Fruit fly (Drosophila melanogaster) whole organism, prepupa: Measurements from ENCODE around the gene Hs2st.

Experiments
- Blimp-1 ChIP-seq: fragments of 200-800 bp; sonication (Bioruptor generic); optimal IDR thresholded peaks from 3 replicates; lab custom pipeline; 2017; ENCODE audit warnings: missing biosample characterization, missing genetic modification characterization, mild to moderate bottlenecking, moderate library complexity, missing genetic modification reagents
- CG11294 ChIP-seq: fragments of 200-800 bp; sonication (Bioruptor generic); IDR thresholded peaks from 2 replicates; pipeline ENCODE4 v1.3.6; 2022; ENCODE audit warnings: missing biosample characterization, missing genetic modification characterization
- CG11762 ChIP-seq: fragments of 200-800 bp; sonication (Bioruptor generic); optimal IDR thresholded peaks from 3 replicates; lab custom pipeline; 2016; ENCODE audit warnings: missing biosample characterization, missing genetic modification characterization; ENCODE audit not compliant: insufficient read depth
- CG11902 ChIP-seq: fragments of 200-800 bp; sonication (Bioruptor generic); optimal IDR thresholded peaks from 3 replicates; lab custom pipeline; 2016; ENCODE audit warnings: missing biosample characterization, missing genetic modification characterization
- CG15336 ChIP-seq: fragments of 200-800 bp; sonication (Bioruptor generic); IDR thresholded peaks from 2 replicates; pipeline ENCODE4 v1.3.6; 2022; ENCODE audit warnings: missing biosample characterization, missing genetic modification characterization
- CG1621 ChIP-seq: fragments of 200-800 bp; sonication (Bioruptor generic); optimal IDR thresholded peaks from 3 replicates; lab custom pipeline; 2018; ENCODE audit warnings: missing biosample characterization, mild to moderate bottlenecking, missing genetic modification characterization
- CG16779 ChIP-seq: fragments of 200-800 bp; sonication (Bioruptor generic); optimal IDR thresholded peaks from 3 replicates; lab custom pipeline; 2017; ENCODE audit warnings: missing biosample characterization, mild to moderate bottlenecking, missing genetic modification characterization
- CG3032 ChIP-seq: fragments of 200-800 bp; optimal IDR thresholded peaks from 2 replicates; lab custom pipeline; 2019; ENCODE audit warnings: missing biosample characterization, mild to moderate bottlenecking, missing genetic modification characterization, moderate library complexity
- CG31627 ChIP-seq: fragments of 200-800 bp; sonication (Bioruptor generic); optimal IDR thresholded peaks from 3 replicates; lab custom pipeline; 2016; ENCODE audit warnings: missing biosample characterization, missing genetic modification characterization
- CG34406 ChIP-seq: fragments of 200-800 bp; sonication (Bioruptor generic); optimal IDR thresholded peaks from 3 replicates; lab custom pipeline; 2016; ENCODE audit warnings: missing biosample characterization, missing genetic modification characterization
- CG3919 ChIP-seq: fragments of 200-800 bp; sonication (Bioruptor generic); optimal IDR thresholded peaks from 3 replicates; lab custom pipeline; 2016; ENCODE audit warnings: missing biosample characterization, missing genetic modification characterization
- CG4318 ChIP-seq: fragments of 200-800 bp; sonication (Bioruptor generic); optimal IDR thresholded peaks from 3 replicates; lab custom pipeline; 2017; ENCODE audit warnings: missing biosample characterization, mild to moderate bottlenecking, missing genetic modification characterization
- CG6163 ChIP-seq: fragments of 200-800 bp; sonication (Bioruptor generic); IDR thresholded peaks from 3 replicates; pipeline ENCODE4 v1.3.6; 2022; ENCODE audit warnings: missing biosample characterization, missing genetic modification characterization
- CG6276 ChIP-seq: fragments of 200-800 bp; sonication (Bioruptor generic); optimal IDR thresholded peaks from 2 replicates; lab custom pipeline; 2017; ENCODE audit warnings: missing biosample characterization, mild to moderate bottlenecking, missing genetic modification characterization
- CG6792 ChIP-seq: fragments of 200-800 bp; sonication (Bioruptor generic); optimal IDR thresholded peaks from 3 replicates; lab custom pipeline; 2016; ENCODE audit warnings: missing biosample characterization, missing genetic modification characterization
- CG6808 ChIP-seq: fragments of 200-800 bp; sonication (Bioruptor generic); optimal IDR thresholded peaks from 3 replicates; lab custom pipeline; 2017; ENCODE audit warnings: missing biosample characterization, missing genetic modification characterization, mild to moderate bottlenecking, moderate library complexity, missing genetic modification reagents
- CG6854 ChIP-seq: fragments of 200-800 bp; sonication (Bioruptor generic); optimal IDR thresholded peaks from 2 replicates; lab custom pipeline; 2017; ENCODE audit warnings: missing biosample characterization, mild to moderate bottlenecking, missing genetic modification characterization
- CG7368 ChIP-seq: fragments of 200-800 bp; sonication (Bioruptor generic); optimal IDR thresholded peaks from 3 replicates; lab custom pipeline; 2016; ENCODE audit warnings: missing biosample characterization, missing genetic modification characterization
- CG8119 ChIP-seq: fragments of 200-800 bp; sonication (Bioruptor generic); IDR thresholded peaks from 3 replicates; pipeline ENCODE4 v1.3.6; 2022; ENCODE audit warnings: missing biosample characterization, missing genetic modification characterization
- CG8319 ChIP-seq: fragments of 200-800 bp; sonication (Bioruptor generic); optimal IDR thresholded peaks from 3 replicates; lab custom pipeline; 2016; ENCODE audit warnings: missing biosample characterization, missing genetic modification characterization
- CG8632 ChIP-seq: fragments of 200-800 bp; sonication (Bioruptor generic); optimal IDR thresholded peaks from 3 replicates; lab custom pipeline; 2016; ENCODE audit warnings: missing biosample characterization, missing genetic modification characterization
- CG9139 ChIP-seq: fragments of 200-800 bp; sonication (Bioruptor generic); optimal IDR thresholded peaks from 3 replicates; lab custom pipeline; 2017; ENCODE audit warnings: missing biosample characterization, mild to moderate bottlenecking, missing genetic modification characterization
- Eip78C ChIP-seq: fragments of 200-800 bp; sonication (Bioruptor generic); peaks from one replicate; lab custom pipeline; 2016; ENCODE audit warnings: missing biosample characterization, missing genetic modification characterization
- Eip93F ChIP-seq: fragments of 200-800 bp; sonication (Bioruptor generic); optimal IDR thresholded peaks from 2 replicates; lab custom pipeline; 2016; ENCODE audit warnings: missing biosample characterization, mild to moderate bottlenecking, missing genetic modification characterization
- Ets21C ChIP-seq: fragments of 200-800 bp; sonication (Bioruptor generic); optimal IDR thresholded peaks from 3 replicates; lab custom pipeline; 2016; ENCODE audit warnings: missing biosample characterization, missing genetic modification characterization
- Gug ChIP-seq: fragments of 200-800 bp; sonication (Bioruptor generic); IDR thresholded peaks from 2 replicates; pipeline ENCODE4 v1.3.6; 2022; ENCODE audit warnings: missing biosample characterization, missing genetic modification characterization
- Hr38 ChIP-seq: sonication (Bioruptor generic); optimal IDR thresholded peaks from 2 replicates; lab custom pipeline; 2016; ENCODE audit warnings: missing biosample characterization, missing genetic modification characterization
- Hr4 ChIP-seq: fragments of 200-800 bp; sonication (Bioruptor generic); optimal IDR thresholded peaks from 3 replicates; lab custom pipeline; 2016; ENCODE audit warnings: missing biosample characterization, missing genetic modification characterization
- Lpt ChIP-seq: fragments of 200-800 bp; sonication (Bioruptor generic); optimal IDR thresholded peaks from 3 replicates; lab custom pipeline; 2016; ENCODE audit warnings: missing biosample characterization, missing genetic modification characterization
- Met ChIP-seq: fragments of 200-800 bp; sonication (Bioruptor generic); optimal IDR thresholded peaks from 3 replicates; lab custom pipeline; 2016; ENCODE audit warnings: missing biosample characterization, missing genetic modification characterization
- OdsH ChIP-seq: fragments of 200-800 bp; sonication (Bioruptor generic); optimal IDR thresholded peaks from 3 replicates; lab custom pipeline; 2016; ENCODE audit warnings: missing biosample characterization, missing genetic modification characterization
- Smox ChIP-seq: fragments of 200-800 bp; sonication (Bioruptor generic); optimal IDR thresholded peaks from 3 replicates; lab custom pipeline; 2016; ENCODE audit warnings: missing biosample characterization, missing genetic modification characterization
- Sox102F ChIP-seq: fragments of 200-800 bp; sonication (Bioruptor generic); optimal IDR thresholded peaks from 2 replicates; lab custom pipeline; 2016; ENCODE audit warnings: missing biosample characterization, mild to moderate bottlenecking, missing genetic modification characterization
- Sox14 ChIP-seq: fragments of 200-800 bp; sonication (Bioruptor generic); optimal IDR thresholded peaks from 3 replicates; lab custom pipeline; 2016; ENCODE audit warnings: missing biosample characterization, missing genetic modification characterization
- Sox15 ChIP-seq: fragments of 200-800 bp; sonication (Bioruptor generic); optimal IDR thresholded peaks from 3 replicates; lab custom pipeline; 2016; ENCODE audit warnings: missing biosample characterization, missing genetic modification characterization
- achi ChIP-seq: fragments of 200-800 bp; sonication (Bioruptor generic); optimal IDR thresholded peaks from 3 replicates; lab custom pipeline; 2016; ENCODE audit warnings: missing biosample characterization, missing genetic modification characterization
- cyc ChIP-seq: fragments of 200-800 bp; sonication (Bioruptor generic); optimal IDR thresholded peaks from 3 replicates; lab custom pipeline; 2016; ENCODE audit warnings: missing biosample characterization, missing genetic modification characterization
- dac ChIP-seq: fragments of 200-800 bp; sonication (Bioruptor generic); optimal IDR thresholded peaks from 2 replicates; lab custom pipeline; 2017; ENCODE audit warnings: missing biosample characterization, mild to moderate bottlenecking, missing genetic modification characterization
- dsx ChIP-seq: fragments of 200-800 bp; optimal IDR thresholded peaks from 3 replicates; lab custom pipeline; 2019; ENCODE audit warnings: missing biosample characterization, mild to moderate bottlenecking, missing genetic modification characterization, moderate library complexity; ENCODE audit not compliant: poor library complexity, severe bottlenecking
- eg ChIP-seq: fragments of 200-800 bp; sonication (Bioruptor generic); IDR thresholded peaks from 3 replicates; pipeline ENCODE4 v1.3.6; 2022; ENCODE audit warnings: missing biosample characterization, missing genetic modification characterization
- fd59A ChIP-seq: fragments of 200-800 bp; sonication (Bioruptor generic); optimal IDR thresholded peaks from 2 replicates; lab custom pipeline; 2017; ENCODE audit warnings: missing biosample characterization, mild to moderate bottlenecking, missing genetic modification characterization, missing genetic modification reagents
- fd85E ChIP-seq: fragments of 200-800 bp; sonication (Bioruptor generic); optimal IDR thresholded peaks from 3 replicates; lab custom pipeline; 2016; ENCODE audit warnings: missing biosample characterization, missing genetic modification characterization
- fkh ChIP-seq: fragments of 200-800 bp; sonication (Bioruptor generic); optimal IDR thresholded peaks from 3 replicates; lab custom pipeline; 2017; ENCODE audit warnings: missing biosample characterization, mild to moderate bottlenecking, missing genetic modification characterization, moderate library complexity
- lz ChIP-seq: fragments of 200-800 bp; sonication (Bioruptor generic); optimal IDR thresholded peaks from 3 replicates; lab custom pipeline; 2016; ENCODE audit warnings: missing biosample characterization, missing genetic modification characterization
- pdm3 ChIP-seq: fragments of 200-800 bp; sonication (Bioruptor generic); optimal IDR thresholded peaks from 3 replicates; lab custom pipeline; 2016; ENCODE audit warnings: missing biosample characterization, missing genetic modification characterization
- salr ChIP-seq, 2 experiments: fragments of 200-800 bp; sonication (Bioruptor generic); optimal IDR thresholded peaks; 3 replicates each; lab custom pipeline; 2016 to 2018; ENCODE audit warnings: missing biosample characterization in 2 of 2, missing genetic modification characterization in 2 of 2, mild to moderate bottlenecking in 1 of 2
- spab ChIP-seq: fragments of 200-800 bp; sonication (Bioruptor generic); optimal IDR thresholded peaks from 2 replicates; lab custom pipeline; 2017; ENCODE audit warnings: missing biosample characterization, mild to moderate bottlenecking, missing genetic modification characterization, missing genetic modification reagents
- ss ChIP-seq, 2 experiments: fragments of 200-800 bp; sonication (Bioruptor generic); optimal IDR thresholded peaks; 2 replicates in 1 of 2; 3 replicates in 1 of 2; lab custom pipeline; 2017 to 2018; ENCODE audit warnings: mild to moderate bottlenecking in 2 of 2, missing biosample characterization in 2 of 2, missing genetic modification characterization in 2 of 2, moderate library complexity in 1 of 2
- svp ChIP-seq: fragments of 200-800 bp; sonication (Bioruptor generic); peaks from one replicate; lab custom pipeline; 2016; ENCODE audit warnings: missing biosample characterization, missing genetic modification characterization
- topi ChIP-seq: fragments of 200-800 bp; sonication (Bioruptor generic); optimal IDR thresholded peaks from 3 replicates; lab custom pipeline; 2016; ENCODE audit warnings: missing biosample characterization, missing genetic modification characterization
- vri ChIP-seq: fragments of 200-800 bp; sonication (Bioruptor generic); optimal IDR thresholded peaks from 3 replicates; lab custom pipeline; 2016; ENCODE audit warnings: missing biosample characterization, mild to moderate bottlenecking, missing genetic modification characterization

Gene Hs2st

dm6 chr2L:19454070-19454751 is 9.7 kb upstream of the Hs2st start, which contains the start of gene CG10026:
TSS of gene CG10026 (plus strand) at chr2L:19454256.
- TF ChIP-seq CG11294 (GFP tag; lab: Robert Waterston, UW) (no peak), CG3032 (tag; lab: Kevin White, UChicago) (peak; percentile 67), dsx (GFP tag; lab: Kevin White, UChicago) (no peak), Hr38 (GFP tag; lab: Kevin White, UChicago) (no peak), CG6808 (GFP tag; lab: Kevin White, UChicago) (peak; percentile 74), CG8119 (GFP tag; lab: Robert Waterston, UW) (peak; percentile 45; the same call in 2 of the 3 replicates), CG7368 (GFP tag; lab: Kevin White, UChicago) (no peak), Smox (peak; percentile 57), CG6854 (GFP tag; lab: Kevin White, UChicago) (no peak), Ets21C (GFP tag; lab: Kevin White, UChicago) (peak; percentile 32), Hr4 (GFP tag; lab: Kevin White, UChicago) (peak; percentile 40), svp (GFP tag; lab: Kevin White, UChicago) (peak; percentile 57), Sox15 (GFP tag; lab: Kevin White, UChicago) (no peak), CG6276 (GFP tag; lab: Kevin White, UChicago) (peak; percentile 20), lz (GFP tag; lab: Kevin White, UChicago) (peak; percentile 58), CG11762 (GFP tag; lab: Kevin White, UChicago) (peak; percentile 4), CG8319 (GFP tag; lab: Kevin White, UChicago) (no peak), ss (GFP tag; optimal IDR thresholded peaks at IDR 0.05; lab: Kevin White, UChicago) (peak; percentile 25 to 64), CG4318 (GFP tag; lab: Kevin White, UChicago) (no peak), CG1621 (tag; lab: Kevin White, UChicago) (no peak), CG34406 (GFP tag; lab: Kevin White, UChicago) (peak; percentile 44), Eip78C (GFP tag; lab: Kevin White, UChicago) (peak; percentile 80), eg (no peak), Blimp-1 (GFP tag; lab: Kevin White, UChicago) (no peak), Sox102F (GFP tag; lab: Kevin White, UChicago) (peak; percentile 52), CG6163 (no peak), Lpt (GFP tag; lab: Kevin White, UChicago) (no peak), achi (GFP tag; lab: Kevin White, UChicago) (peak; percentile 72), CG3919 (GFP tag; lab: Kevin White, UChicago) (peak; percentile 38), spab (GFP tag; lab: Kevin White, UChicago) (peak; percentile 51), fd59A (GFP tag; lab: Kevin White, UChicago) (peak; percentile 61), CG31627 (GFP tag; lab: Kevin White, UChicago) (peak; percentile 35), cyc (no peak), CG15336 (GFP tag; lab: Robert Waterston, UW) (no peak), Gug (no peak), CG6792 (GFP tag; lab: Kevin White, UChicago) (no peak), OdsH (peak; percentile 53), vri (GFP tag; lab: Kevin White, UChicago) (peak; percentile 44), CG9139 (GFP tag; lab: Kevin White, UChicago) (peak; percentile 13), Sox14 (GFP tag; lab: Kevin White, UChicago) (peak; percentile 60), topi (GFP tag; lab: Kevin White, UChicago) (peak; percentile 17), salr (GFP tag; optimal IDR thresholded peaks at IDR 0.05; lab: Kevin White, UChicago) (peak in 1 of 2 experiments; percentile 42), CG11902 (no peak), Met (GFP tag; lab: Kevin White, UChicago) (peak; percentile 30), CG16779 (tag; lab: Kevin White, UChicago) (peak; percentile 39), dac (no peak), fkh (GFP tag; lab: Kevin White, UChicago) (no peak), pdm3 (GFP tag; lab: Kevin White, UChicago) (peak; percentile 58), CG8632 (GFP tag; lab: Kevin White, UChicago) (peak; percentile 45), Eip93F (GFP tag; lab: Kevin White, UChicago) (no peak), fd85E (no peak)
